Fruit fly (Drosophila melanogaster) whole organism, prepupa: ENCODE results near the gene CG2983.
A peak's percentile ranks its signal among the peaks of the same experiment; 100 is the strongest.

Experiments
- CG31627 ChIP-seq: fragments of 200-800 bp; sonication (Bioruptor generic); optimal IDR thresholded peaks from 3 replicates; lab custom pipeline; 2016; ENCODE audit warnings: missing biosample characterization, missing genetic modification characterization
- Lpt ChIP-seq: fragments of 200-800 bp; sonication (Bioruptor generic); optimal IDR thresholded peaks from 3 replicates; lab custom pipeline; 2016; ENCODE audit warnings: missing biosample characterization, missing genetic modification characterization
- acj6 ChIP-seq: fragments of 200-800 bp; sonication (Bioruptor generic); optimal IDR thresholded peaks from 3 replicates; lab custom pipeline; 2016; ENCODE audit warnings: missing biosample characterization, missing genetic modification characterization
- fd59A ChIP-seq: fragments of 200-800 bp; sonication (Bioruptor generic); optimal IDR thresholded peaks from 2 replicates; lab custom pipeline; 2017; ENCODE audit warnings: missing biosample characterization, mild to moderate bottlenecking, missing genetic modification characterization, missing genetic modification reagents
- salr ChIP-seq, 2 experiments: fragments of 200-800 bp; sonication (Bioruptor generic); optimal IDR thresholded peaks; 3 replicates each; lab custom pipeline; 2016 to 2018; ENCODE audit warnings: missing biosample characterization in 2 of 2, missing genetic modification characterization in 2 of 2, mild to moderate bottlenecking in 1 of 2

DNA sequence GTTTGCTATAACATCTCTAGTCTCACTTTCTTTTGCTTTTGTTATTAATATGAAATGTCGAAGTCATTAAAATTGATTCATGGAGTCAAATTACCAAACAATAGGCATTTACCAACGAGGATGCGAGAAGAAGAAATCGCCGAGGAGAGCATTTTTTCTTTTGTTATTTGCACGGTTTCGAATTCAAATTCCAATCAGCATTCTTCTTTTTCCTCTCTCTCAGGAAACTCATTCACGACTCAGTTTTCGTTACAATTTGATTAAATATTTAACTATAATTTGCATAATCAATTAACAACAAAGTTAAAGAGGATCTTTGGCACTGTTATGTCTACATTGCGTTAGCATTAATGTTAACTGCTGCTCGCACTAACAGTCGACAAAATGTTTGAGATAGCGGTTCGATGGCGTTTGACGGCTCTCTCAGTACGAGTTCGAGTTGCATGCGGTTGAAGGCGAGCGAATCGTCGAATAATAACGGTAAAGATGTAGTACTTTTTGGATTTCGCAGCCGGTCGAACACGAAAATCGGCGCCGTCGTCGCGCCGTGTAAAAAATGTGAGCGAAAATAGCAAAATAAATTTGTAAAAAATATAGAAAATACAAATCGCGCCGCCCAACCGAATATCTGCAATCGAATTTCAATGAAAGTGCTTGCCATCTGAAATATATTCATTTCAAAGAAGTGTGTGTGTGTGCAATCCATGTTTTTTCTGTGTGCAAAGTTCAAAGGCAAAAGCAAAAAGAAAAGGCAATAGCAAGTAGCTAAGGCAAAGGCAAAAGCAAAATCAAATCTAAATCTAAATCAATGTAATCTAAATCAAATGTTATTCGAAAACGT is 40.5 kb downstream of the CG2983 start:
- TF ChIP-seq acj6 (no peak), CG31627 (no peak), Lpt (GFP tag; lab: Kevin White, UChicago) (no peak), salr (GFP tag; optimal IDR thresholded peaks at IDR 0.05; lab: Kevin White, UChicago) (peak in 1 of 2 experiments; percentile 19), fd59A (GFP tag; lab: Kevin White, UChicago) (no peak)
